Fruit fly (Drosophila melanogaster): ENCODE data around the gene Naa40.

The Naa40 gene

DNA sequence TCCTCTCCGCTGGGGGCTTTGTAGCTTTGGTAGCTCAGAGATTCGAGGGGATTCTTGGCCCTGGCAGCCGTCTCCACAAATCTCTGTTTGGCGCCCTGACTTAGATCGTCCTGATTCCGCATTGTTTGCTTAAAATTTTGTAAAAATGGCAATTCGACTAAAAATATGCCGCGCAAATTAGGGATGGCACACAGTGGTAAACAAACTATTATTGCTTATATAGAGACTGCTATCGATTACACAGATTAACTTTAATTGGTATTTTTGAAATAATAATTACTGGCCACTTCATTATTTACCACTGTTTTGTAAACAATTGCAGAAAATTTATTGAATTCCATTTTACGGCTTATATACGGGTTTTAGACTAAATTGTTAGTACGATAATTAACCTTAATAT is at the start of gene Naa40, which contains the start of gene CG18731 (continued):
- TF ChIP-seq CG13424 (tag; optimal IDR thresholded peaks at IDR 0.05), result no peak
- TF ChIP-seq gro (GFP tag; optimal IDR thresholded peaks at IDR 0.05), result no peak
- peak; percentile 63 for TF ChIP-seq CG16813 (GFP tag; IDR thresholded peaks at IDR 0.05; ENCODE audit: partially characterized antibody)
- TF ChIP-seq pb (GFP tag; optimal IDR thresholded peaks at IDR 0.05), result no peak
- TF ChIP-seq Dref (GFP tag; IDR thresholded peaks at IDR 0.05), result peak; percentile 71
- TF ChIP-seq btn (GFP tag; optimal IDR thresholded peaks at IDR 0.05), result no peak
- TF ChIP-seq CG14965 (GFP tag; optimal IDR thresholded peaks at IDR 0.05; ENCODE audit: borderline replicate concordance), result no peak
- no peak for TF ChIP-seq Pdp1 (GFP tag; optimal IDR thresholded peaks at IDR 0.05)
- TF ChIP-seq dimm (GFP tag; IDR thresholded peaks at IDR 0.05), result no peak
- peak; percentile 42 for TF ChIP-seq CG9797 (GFP tag; optimal IDR thresholded peaks at IDR 0.05)
- peak; percentile 44 for TF ChIP-seq Lhr (GFP tag; optimal IDR thresholded peaks at IDR 0.05)
- no peak for TF ChIP-seq CG16815 (GFP tag; optimal IDR thresholded peaks at IDR 0.05)
- no peak for TF ChIP-seq Lpt (GFP tag; optimal IDR thresholded peaks at IDR 0.05)
- peak; percentile 59 for TF ChIP-seq CG3847 (GFP tag; IDR thresholded peaks at IDR 0.05)
- peak; percentile 17 for TF ChIP-seq Sin3A (optimal IDR thresholded peaks at IDR 0.05)
- TF ChIP-seq Doc3 (GFP tag; IDR thresholded peaks at IDR 0.05; ENCODE audit: partially characterized antibody), result peak; percentile 63
- peak; percentile 88 for TF ChIP-seq E2f2 (GFP tag; IDR thresholded peaks at IDR 0.05)
- peak; percentile 68 for TF ChIP-seq hbn (GFP tag; IDR thresholded peaks at IDR 0.05; ENCODE audit: partially characterized antibody)
- TF ChIP-seq CG6791 (GFP tag; IDR thresholded peaks at IDR 0.05; ENCODE audit: partially characterized antibody), result no peak
- TF ChIP-seq Drgx (GFP tag; IDR thresholded peaks at IDR 0.05), result no peak
- TF ChIP-seq slbo (GFP tag; IDR thresholded peaks at IDR 0.05), result no peak
- no peak for TF ChIP-seq nau (GFP tag; optimal IDR thresholded peaks at IDR 0.05)
- TF ChIP-seq ase (GFP tag; IDR thresholded peaks at IDR 0.05), result no peak
- TF ChIP-seq trem (tag; optimal IDR thresholded peaks at IDR 0.05), result peak; percentile 23
- TF ChIP-seq sna (GFP tag; IDR thresholded peaks at IDR 0.05; ENCODE audit: partially characterized antibody), result peak; percentile 62
- peak; percentile 66; the same call in 3 of the 4 replicates for TF ChIP-seq Dll (GFP tag; IDR thresholded peaks at IDR 0.05; ENCODE audit: partially characterized antibody)
- TF ChIP-seq bbx (GFP tag; IDR thresholded peaks at IDR 0.05; ENCODE audit: partially characterized antibody), result peak; percentile 71
- TF ChIP-seq CHES-1-like (GFP tag; optimal IDR thresholded peaks at IDR 0.05), result peak; percentile 46
- TF ChIP-seq chm (GFP tag; IDR thresholded peaks at IDR 0.05), result no peak
- TF ChIP-seq so (GFP tag; IDR thresholded peaks at IDR 0.05), result no peak
- peak; percentile 59 for TF ChIP-seq CG34224 (GFP tag; IDR thresholded peaks at IDR 0.05; ENCODE audit: partially characterized antibody)
- no peak for TF ChIP-seq seq (GFP tag; IDR thresholded peaks at IDR 0.05)
- TF ChIP-seq ERR (GFP tag; optimal IDR thresholded peaks at IDR 0.05), result no peak
- no peak for TF ChIP-seq crp (GFP tag; optimal IDR thresholded peaks at IDR 0.05)
- TF ChIP-seq Opbp (GFP tag; IDR thresholded peaks at IDR 0.05; ENCODE audit: partially characterized antibody), result peak; percentile 81; the same call in 2 of the 3 replicates
- peak; percentile 28 for TF ChIP-seq abd-A (tag; optimal IDR thresholded peaks at IDR 0.05)
- peak; percentile 71 for TF ChIP-seq Scr (GFP tag; IDR thresholded peaks at IDR 0.05; ENCODE audit: partially characterized antibody)
- TF ChIP-seq CG11093 (GFP tag; IDR thresholded peaks at IDR 0.05), result no peak
- TF ChIP-seq zfh1 (GFP tag; IDR thresholded peaks at IDR 0.05), result no peak
- TF ChIP-seq stwl (tag; optimal IDR thresholded peaks at IDR 0.05), result peak; percentile 38
- no peak for TF ChIP-seq Fer2 (tag; optimal IDR thresholded peaks at IDR 0.05)
- TF ChIP-seq CG6272 (GFP tag; IDR thresholded peaks at IDR 0.05), result peak; percentile 38; the same call in 1 of the 2 replicates
- no peak for TF ChIP-seq CG17568 (GFP tag; optimal IDR thresholded peaks at IDR 0.05)
- TF ChIP-seq dm (GFP tag; optimal IDR thresholded peaks at IDR 0.05), result no peak
- TF ChIP-seq Ravus (GFP tag; IDR thresholded peaks at IDR 0.05), result no peak
- TF ChIP-seq CG13287 (GFP tag; IDR thresholded peaks at IDR 0.05; ENCODE audit: partially characterized antibody), result peak; percentile 79
- TF ChIP-seq Med (GFP tag), result peak; percentile 61
- TF ChIP-seq Hey (tag; optimal IDR thresholded peaks at IDR 0.05), result no peak
- no peak for TF ChIP-seq CG10147 (GFP tag; optimal IDR thresholded peaks at IDR 0.05)
- 0 out of 2 replicates have a peak, but pooled peaks have one; percentile 38 for TF ChIP-seq tna (GFP tag; IDR thresholded peaks at IDR 0.05; ENCODE audit: partially characterized antibody)
